Fruit fly (Drosophila melanogaster): ENCODE data around the gene Alp1.

- TF ChIP-seq nom (GFP tag; optimal IDR thresholded peaks at IDR 0.05) (no peak), CG17802 (tag; optimal IDR thresholded peaks at IDR 0.05) (no peak), Ets65A (GFP tag) (peak; percentile 42), Atf-2 (GFP tag; optimal IDR thresholded peaks at IDR 0.05) (no peak), Hr39 (optimal IDR thresholded peaks at IDR 0.05) (no peak)
These were observed 20.9 kb upstream of the Alp1 start for dm6 chr3L:21465261-21466112.

All from whole organism, embryonic.